Worm (Caenorhabditis elegans) whole organism, midembryonic: ENCODE measurements around the gene ZK643.6.

Source experiments
- T22C8.4 ChIP-seq: fragments of 200-800 bp; sonication (Bioruptor generic); IDR thresholded peaks from 2 replicates; pipeline ENCODE4 v1.3.6; 2022; ENCODE audit warnings: missing genetic modification characterization, missing compliant biosample characterization
- klf-2 ChIP-seq: fragments of 200-800 bp; sonication (Bioruptor generic); conservative IDR thresholded peaks from 2 replicates; pipeline ENCODE4 v1.3.6; 2022; ENCODE audit warnings: missing genetic modification reagents, missing genetic modification characterization, missing compliant biosample characterization
- tab-1 ChIP-seq: fragments of 200-800 bp; sonication (Bioruptor generic); IDR thresholded peaks from 2 replicates; pipeline ENCODE4 v1.3.6; 2022; ENCODE audit warnings: missing genetic modification characterization, missing compliant biosample characterization

- TF ChIP-seq tab-1 (GFP tag; lab: Robert Waterston, UW) (no peak), T22C8.4 (GFP tag; lab: Robert Waterston, UW) (no peak), klf-2 (GFP tag; lab: Robert Waterston, UW) (no peak)
Observed at ce11 chrIII:8985965-8986364, 25.4 kb upstream of the ZK643.6 start.
